Worm (Caenorhabditis elegans) whole organism, early embryonic: ENCODE data around the gene dop-3.

ENCODE experiments used
- B0310.2 ChIP-seq: sonication (generic microtip); optimal IDR thresholded peaks from 2 replicates; lab custom pipeline; 2016; ENCODE audit warnings: mild to moderate bottlenecking, missing genetic modification characterization, missing compliant biosample characterization
- F13C5.2 ChIP-seq: sonication (generic microtip); optimal IDR thresholded peaks from 2 replicates; lab custom pipeline; 2017; ENCODE audit warnings: mild to moderate bottlenecking, missing genetic modification characterization, inconsistent platforms, missing compliant biosample characterization
- aly-1 ChIP-seq: sonication (generic microtip); optimal IDR thresholded peaks from 2 replicates; lab custom pipeline; 2016; ENCODE audit warnings: missing genetic modification characterization, missing compliant biosample characterization
- ama-1 ChIP-seq: fragments of 150-350 bp; optimal IDR thresholded peaks from 2 replicates; lab custom pipeline; 2014
- ceh-13 ChIP-seq: fragments of 200-800 bp; sonication (Bioruptor generic); optimal IDR thresholded peaks from 2 replicates; lab custom pipeline; 2018; ENCODE audit warnings: mild to moderate bottlenecking, missing genetic modification characterization, missing compliant biosample characterization
- ceh-36 ChIP-seq: sonication (generic microtip); optimal IDR thresholded peaks from 2 replicates; lab custom pipeline; 2016; ENCODE audit warnings: missing genetic modification characterization, inconsistent platforms, missing compliant biosample characterization
- ets-7 ChIP-seq: sonication (generic microtip); optimal IDR thresholded peaks from 2 replicates; lab custom pipeline; 2016; ENCODE audit warnings: missing genotype, missing genetic modification characterization, missing compliant biosample characterization
- flt-1 ChIP-seq: fragments of 200-800 bp; sonication (Bioruptor generic); IDR thresholded peaks from 2 replicates; pipeline ENCODE4 v1.3.6; 2022; ENCODE audit warnings: missing genetic modification characterization, missing compliant biosample characterization
- hmbx-1 ChIP-seq: sonication (generic microtip); optimal IDR thresholded peaks from 2 replicates; lab custom pipeline; 2016; ENCODE audit warnings: mild to moderate bottlenecking, missing genetic modification characterization, missing compliant biosample characterization
- hmg-4 ChIP-seq: fragments of 200-800 bp; sonication (Bioruptor generic); optimal IDR thresholded peaks from 2 replicates; lab custom pipeline; 2018; ENCODE audit warnings: mild to moderate bottlenecking, missing genetic modification characterization, missing compliant biosample characterization
- hnd-1 ChIP-seq: sonication (generic microtip); optimal IDR thresholded peaks from 2 replicates; lab custom pipeline; 2016; ENCODE audit warnings: missing genetic modification characterization, missing compliant biosample characterization
- pes-1 ChIP-seq: fragments of 200-800 bp; sonication (Bioruptor generic); IDR thresholded peaks from 2 replicates; pipeline ENCODE4 v1.3.6; 2022; ENCODE audit warnings: missing genetic modification reagents, missing genetic modification characterization, missing compliant biosample characterization
- scrt-1 ChIP-seq: fragments of 200-800 bp; sonication (Bioruptor generic); IDR thresholded peaks from 2 replicates; pipeline ENCODE4 v1.3.6; 2022; ENCODE audit warnings: missing genetic modification characterization, missing compliant biosample characterization
- sea-1 ChIP-seq: fragments of 200-800 bp; sonication (Bioruptor generic); conservative IDR thresholded peaks from 2 replicates; pipeline ENCODE4 v1.3.6; 2022; ENCODE audit warnings: missing genetic modification characterization, missing compliant biosample characterization
- tbx-11 ChIP-seq: fragments of 200-800 bp; sonication (Bioruptor generic); IDR thresholded peaks from 2 replicates; pipeline ENCODE4 v1.3.6; 2022; ENCODE audit warnings: missing genetic modification characterization, missing compliant biosample characterization
- tbx-37 ChIP-seq: fragments of 200-800 bp; sonication (Bioruptor generic); conservative IDR thresholded peaks from 2 replicates; pipeline ENCODE4 v1.3.6; 2022; ENCODE audit warnings: missing genetic modification reagents, missing genetic modification characterization, missing compliant biosample characterization
- tra-4 ChIP-seq: sonication (generic microtip); optimal IDR thresholded peaks from 2 replicates; lab custom pipeline; 2017; ENCODE audit warnings: missing genetic modification characterization, missing compliant biosample characterization

dop-3 gene

DNA sequence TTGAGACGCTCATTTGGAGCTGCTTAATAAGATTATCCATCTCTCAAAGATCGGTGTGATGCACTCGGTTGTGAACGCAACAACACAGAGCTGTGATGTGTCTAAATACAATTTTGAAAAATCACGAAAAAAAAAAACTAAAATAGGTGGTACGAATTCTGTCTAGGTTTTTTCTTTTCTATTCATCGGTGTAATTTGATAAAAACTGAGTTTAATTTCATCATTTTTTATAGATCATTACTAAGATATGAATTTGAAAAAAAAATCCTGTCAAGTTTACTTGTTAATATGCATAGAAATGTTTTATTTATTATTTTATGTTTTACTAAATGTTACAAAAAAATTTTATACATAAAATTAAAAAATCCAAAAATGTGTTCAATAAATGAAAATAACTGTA, 39.5 kb downstream of the dop-3 start, which contains the start of gene ceh-60:
ceh-60 (minus strand) TSS at position 101 of the 400 bp plus-strand sequence.
- TF ChIP-seq flt-1 (GFP tag; lab: Robert Waterston, UW): no peak
- no peak for TF ChIP-seq ets-7 (tag; lab: Kevin White, UChicago)
- no peak for TF ChIP-seq hnd-1 (tag; lab: Kevin White, UChicago)
- TF ChIP-seq pes-1 (GFP tag; lab: Robert Waterston, UW): no peak
- TF ChIP-seq hmbx-1 (tag; lab: Kevin White, UChicago): no peak
- no peak for TF ChIP-seq B0310.2 (tag; lab: Kevin White, UChicago)
- no peak for TF ChIP-seq ceh-13 (GFP tag; lab: Kevin White, UChicago)
- no peak for TF ChIP-seq ceh-36
- no peak for TF ChIP-seq hmg-4
- no peak for TF ChIP-seq tbx-37 (GFP tag; lab: Robert Waterston, UW)
- no peak for TF ChIP-seq aly-1 (tag; lab: Kevin White, UChicago)
- no peak for TF ChIP-seq tbx-11
- TF ChIP-seq ama-1 (lab: Kevin White, UChicago): no peak
- TF ChIP-seq scrt-1 (GFP tag; lab: Robert Waterston, UW): no peak
- no peak for TF ChIP-seq sea-1 (GFP tag; lab: Robert Waterston, UW)
- TF ChIP-seq F13C5.2 (tag; lab: Kevin White, UChicago): no peak
- TF ChIP-seq tra-4 (tag; lab: Kevin White, UChicago): no peak

DNA sequence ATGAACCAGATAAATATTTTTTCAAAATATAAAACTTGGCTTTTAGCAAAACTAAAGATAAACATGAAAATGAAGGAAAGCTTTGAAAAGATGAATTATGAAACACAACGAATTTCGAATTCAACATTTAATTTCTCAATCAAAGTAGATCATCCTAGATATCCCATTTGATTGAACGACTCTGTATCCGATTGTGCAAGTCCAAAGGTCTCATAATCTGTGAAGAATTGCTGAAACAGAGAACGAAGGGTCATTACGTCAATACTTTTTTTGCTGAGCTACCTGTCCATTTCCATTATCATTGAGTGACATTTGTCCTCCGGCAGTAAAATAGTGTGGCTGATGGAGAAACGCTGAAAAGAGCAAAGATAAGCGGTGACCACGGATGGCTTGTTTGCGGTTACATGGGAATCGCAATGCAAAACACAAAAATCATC, 46.9 kb downstream of the dop-3 start:
- no peak for TF ChIP-seq B0310.2 (tag; lab: Kevin White, UChicago)

DNA sequence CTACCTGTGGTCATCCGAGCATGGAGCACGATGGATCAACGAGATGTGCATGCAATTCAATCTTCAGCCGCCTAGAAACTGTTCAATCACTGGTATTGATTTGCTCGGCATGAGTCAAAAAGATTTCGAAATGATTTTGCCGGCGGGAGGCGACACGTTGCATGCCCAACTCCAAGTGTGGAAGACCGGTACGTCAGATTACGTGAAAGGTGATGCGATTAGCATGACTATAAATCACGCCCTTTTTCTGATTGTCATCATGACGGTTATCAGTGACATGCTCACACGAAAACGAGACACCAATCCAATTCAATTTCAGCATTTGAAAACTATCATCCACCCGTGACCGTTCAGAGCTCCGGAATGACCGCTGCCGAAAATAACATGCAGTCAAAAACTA, 48.9 kb downstream of the dop-3 start:
- TF ChIP-seq tra-4 (tag; lab: Kevin White, UChicago): no peak
- TF ChIP-seq aly-1 (tag; lab: Kevin White, UChicago): no peak

DNA sequence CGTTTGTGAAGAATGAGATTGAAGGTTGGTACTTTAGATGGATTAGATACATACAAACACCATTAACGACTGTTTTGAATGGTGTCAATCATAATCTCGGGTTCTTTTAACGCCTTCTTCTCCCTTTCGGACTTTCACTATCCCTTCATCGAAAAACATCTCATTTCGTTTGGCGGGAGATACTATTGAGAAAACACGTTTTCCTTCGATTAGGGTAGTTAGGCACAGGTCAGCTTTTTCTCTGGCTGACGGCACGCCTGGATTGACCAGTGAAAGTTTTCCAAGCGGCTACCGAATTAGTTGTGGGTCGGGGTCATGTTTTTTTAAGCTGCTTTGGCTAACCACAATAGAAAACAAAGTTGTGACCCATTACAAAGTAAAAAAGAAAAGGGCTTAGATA, 49.6 kb downstream of the dop-3 start:
- TF ChIP-seq hmg-4: no peak
- no peak for TF ChIP-seq sea-1 (GFP tag; lab: Robert Waterston, UW)
- no peak for TF ChIP-seq ets-7 (tag; lab: Kevin White, UChicago)
- TF ChIP-seq hmbx-1 (tag; lab: Kevin White, UChicago): no peak
- TF ChIP-seq tra-4 (tag; lab: Kevin White, UChicago): no peak
- no peak for TF ChIP-seq tbx-11
- TF ChIP-seq hnd-1 (tag; lab: Kevin White, UChicago): no peak
- no peak for TF ChIP-seq ama-1 (lab: Kevin White, UChicago)
- TF ChIP-seq pes-1 (GFP tag; lab: Robert Waterston, UW): no peak
- no peak for TF ChIP-seq flt-1 (GFP tag; lab: Robert Waterston, UW)
- TF ChIP-seq F13C5.2 (tag; lab: Kevin White, UChicago): no peak
- TF ChIP-seq ceh-36: no peak
- TF ChIP-seq B0310.2 (tag; lab: Kevin White, UChicago): no peak
- TF ChIP-seq scrt-1 (GFP tag; lab: Robert Waterston, UW): no peak
- TF ChIP-seq tbx-37 (GFP tag; lab: Robert Waterston, UW): no peak

DNA sequence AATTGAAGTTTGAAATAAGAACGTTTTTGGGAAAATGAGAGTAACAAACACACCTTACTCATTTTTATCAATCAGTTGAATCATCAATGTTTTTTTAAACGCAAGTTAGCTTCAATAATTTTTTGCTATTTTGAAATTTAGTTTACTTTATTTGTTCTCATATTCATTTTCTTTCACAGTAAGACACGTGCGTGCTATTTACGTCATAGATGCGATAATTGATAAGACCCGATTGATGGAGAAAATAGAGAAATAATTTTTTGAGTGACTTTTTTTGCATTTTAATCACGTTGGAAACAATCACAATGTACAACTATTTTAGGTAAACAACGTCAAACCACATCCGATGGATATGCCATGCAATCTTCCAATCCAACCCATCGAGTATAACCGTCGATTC, 50.1 kb downstream of the dop-3 start:
- TF ChIP-seq hnd-1 (tag; lab: Kevin White, UChicago) (no peak), ceh-36 (no peak), tra-4 (tag; lab: Kevin White, UChicago) (no peak), ets-7 (tag; lab: Kevin White, UChicago) (no peak), sea-1 (GFP tag; lab: Robert Waterston, UW) (no peak), hmbx-1 (tag; lab: Kevin White, UChicago) (no peak), flt-1 (GFP tag; lab: Robert Waterston, UW) (no peak), ceh-13 (GFP tag; lab: Kevin White, UChicago) (no peak), tbx-11 (no peak), aly-1 (tag; lab: Kevin White, UChicago) (no peak), pes-1 (GFP tag; lab: Robert Waterston, UW) (no peak), F13C5.2 (tag; lab: Kevin White, UChicago) (no peak), ama-1 (lab: Kevin White, UChicago) (no peak), hmg-4 (no peak)

DNA sequence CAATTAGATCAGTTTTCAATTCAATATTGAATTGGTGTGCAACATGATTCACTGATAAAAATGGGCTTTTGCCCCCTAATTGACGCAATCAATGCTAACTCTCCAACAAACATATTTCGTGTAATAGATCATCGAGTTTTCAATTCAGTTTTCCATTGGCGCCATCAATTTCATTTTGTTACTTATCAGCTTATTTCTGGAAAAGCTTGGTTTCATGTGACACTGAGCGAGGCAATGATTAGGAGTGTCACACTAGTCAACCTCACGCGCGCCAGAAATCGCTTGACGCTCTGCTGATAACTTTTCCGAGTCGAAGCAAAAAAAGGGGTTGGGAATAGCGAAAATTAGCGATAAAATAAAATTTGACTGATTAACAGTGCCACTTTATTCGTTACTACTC, 51.0 kb downstream of the dop-3 start, which contains the start of gene ets-4:
ets-4 (plus strand) TSS at position 347 of the 400 bp plus-strand sequence.
- no peak for TF ChIP-seq tbx-37 (GFP tag; lab: Robert Waterston, UW)
- TF ChIP-seq scrt-1 (GFP tag; lab: Robert Waterston, UW): no peak
- no peak for TF ChIP-seq ceh-13 (GFP tag; lab: Kevin White, UChicago)
- TF ChIP-seq sea-1 (GFP tag; lab: Robert Waterston, UW): no peak
- TF ChIP-seq ceh-36: no peak
- TF ChIP-seq hnd-1 (tag; lab: Kevin White, UChicago): no peak
- no peak for TF ChIP-seq F13C5.2 (tag; lab: Kevin White, UChicago)
- no peak for TF ChIP-seq hmg-4
- no peak for TF ChIP-seq flt-1 (GFP tag; lab: Robert Waterston, UW)
- no peak for TF ChIP-seq ama-1 (lab: Kevin White, UChicago)
- TF ChIP-seq tra-4 (tag; lab: Kevin White, UChicago): no peak
- no peak for TF ChIP-seq tbx-11

DNA sequence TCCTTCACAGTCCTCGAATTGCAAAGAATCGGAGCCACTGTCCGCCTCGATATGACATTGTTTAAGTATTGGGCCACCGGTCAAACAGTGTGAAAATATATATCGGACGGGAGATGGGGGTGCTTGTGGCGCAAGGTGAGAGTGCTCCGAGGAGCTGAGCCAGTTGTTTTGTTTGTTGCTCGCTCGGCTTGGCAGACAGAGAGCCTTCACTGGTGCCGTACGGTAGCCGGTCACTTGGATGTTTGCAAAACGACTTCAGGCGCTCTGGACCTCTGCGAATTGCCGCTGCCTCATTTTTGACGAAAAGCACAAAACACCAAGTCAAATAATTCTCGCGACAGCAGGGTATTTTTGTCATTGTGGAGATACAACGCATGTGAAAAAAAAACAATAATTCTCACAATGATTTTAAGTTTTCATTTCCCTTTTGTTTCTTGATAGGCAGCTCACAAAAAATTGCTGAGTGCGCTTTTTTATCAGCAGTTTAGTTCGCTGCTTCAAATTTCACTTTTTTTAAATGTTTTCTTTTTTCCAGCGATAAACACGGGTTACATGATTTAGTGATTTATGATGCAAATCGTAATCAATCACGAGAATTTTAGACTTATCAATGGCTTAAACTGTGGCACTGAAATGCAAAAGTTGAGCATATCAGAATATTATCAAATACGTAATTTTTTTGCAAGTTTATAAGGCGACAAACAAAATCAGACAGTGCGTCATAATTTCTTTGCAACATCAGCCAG, 52.3 kb downstream of the dop-3 start:
- TF ChIP-seq ets-7 (tag; lab: Kevin White, UChicago) (no peak), ceh-36 (no peak), F13C5.2 (tag; lab: Kevin White, UChicago) (no peak), flt-1 (GFP tag; lab: Robert Waterston, UW) (no peak), ceh-13 (GFP tag; lab: Kevin White, UChicago) (no peak), ama-1 (lab: Kevin White, UChicago) (no peak), hmbx-1 (tag; lab: Kevin White, UChicago) (no peak), tra-4 (tag; lab: Kevin White, UChicago) (no peak), hnd-1 (tag; lab: Kevin White, UChicago) (no peak), tbx-11 (no peak), tbx-37 (GFP tag; lab: Robert Waterston, UW) (no peak), aly-1 (tag; lab: Kevin White, UChicago) (no peak), sea-1 (GFP tag; lab: Robert Waterston, UW) (no peak)
